Worm (Caenorhabditis elegans) whole organism, L4/young adult: ENCODE measurements around the gene F10E9.7.

Source experiments
- W03F9.2 ChIP-seq: fragments of 150-350 bp; optimal IDR thresholded peaks from 2 replicates; lab custom pipeline; 2014; ENCODE audit warnings: missing biosample characterization, missing genetic modification characterization
- dao-5 ChIP-seq: sonication (generic microtip); optimal IDR thresholded peaks from 2 replicates; lab custom pipeline; 2016; ENCODE audit warnings: missing genotype, missing genetic modification characterization, moderate library complexity, missing compliant biosample characterization
- him-1 ChIP-seq: sonication (generic microtip); optimal IDR thresholded peaks from 2 replicates; lab custom pipeline; 2016; ENCODE audit warnings: missing genotype, missing genetic modification reagents, missing genetic modification characterization, missing compliant biosample characterization

The F10E9.7 gene

ce11 chrIII:8268296-8268695, 38.9 kb downstream of the F10E9.7 start, which contains the start of the genes F09G8.7 and crn-7:
F09G8.7 (minus strand) TSS chrIII:8268355.
crn-7 (plus strand) TSS chrIII:8268531.
- TF ChIP-seq him-1 (tag; lab: Kevin White, UChicago), result no peak
- no peak for TF ChIP-seq dao-5 (tag; lab: Kevin White, UChicago)
- no peak for TF ChIP-seq W03F9.2 (tag; lab: Kevin White, UChicago)

- TF ChIP-seq W03F9.2 (tag; lab: Kevin White, UChicago) (peak; percentile 13), him-1 (tag; lab: Kevin White, UChicago) (no peak), dao-5 (tag; lab: Kevin White, UChicago) (no peak)
These were observed 41.5 kb downstream of the F10E9.7 start, which contains the start of gene mrps-9 for ce11 chrIII:8265753-8266152. mrps-9 (plus strand) TSS chrIII:8266062.

ce11 chrIII:8263377-8263776, 43.9 kb downstream of the F10E9.7 start, which contains the start of gene col-91:
col-91 (minus strand) TSS chrIII:8263664.
- TF ChIP-seq dao-5 (tag; lab: Kevin White, UChicago), result no peak
- TF ChIP-seq W03F9.2 (tag; lab: Kevin White, UChicago), result no peak
- TF ChIP-seq him-1 (tag; lab: Kevin White, UChicago), result no peak

ce11 chrIII:8262599-8262998, 44.6 kb downstream of the F10E9.7 start:
- no peak for TF ChIP-seq dao-5 (tag; lab: Kevin White, UChicago)
- no peak for TF ChIP-seq him-1 (tag; lab: Kevin White, UChicago)
- no peak for TF ChIP-seq W03F9.2 (tag; lab: Kevin White, UChicago)

DNA sequence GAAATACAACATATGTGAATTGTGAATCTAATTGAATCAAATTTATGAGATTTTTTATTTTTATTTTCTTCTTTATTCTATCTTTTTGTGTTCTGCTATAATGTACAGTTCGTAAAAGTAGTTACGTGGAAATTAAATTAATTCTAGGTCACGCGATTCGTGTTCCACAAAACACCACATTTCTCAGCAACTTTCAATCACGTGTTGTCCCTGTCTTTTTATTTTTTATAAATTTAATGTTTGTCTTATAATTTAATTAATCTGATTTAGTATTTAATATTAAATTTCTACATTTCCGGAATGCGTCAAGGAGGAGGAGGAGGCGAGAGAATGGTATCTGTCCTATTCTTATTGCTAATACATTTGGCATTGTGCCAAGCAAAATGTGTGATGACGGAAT, 49.2 kb downstream of the F10E9.7 start, which contains the start of gene ncr-2:
TSS of gene ncr-2 (plus strand) at position 301 of the 400 bp plus-strand sequence.
- TF ChIP-seq him-1 (tag; lab: Kevin White, UChicago) (no peak), W03F9.2 (tag; lab: Kevin White, UChicago) (no peak), dao-5 (tag; lab: Kevin White, UChicago) (no peak)
